Fruit fly (Drosophila melanogaster) whole organism, embryonic: ENCODE data around the gene MED28.

ENCODE experiments used
- Ada2b ChIP-seq: fragments of 200-800 bp; sonication (Bioruptor generic); IDR thresholded peaks from 2 replicates; pipeline ENCODE4 v1.3.6; 2022; ENCODE audit warnings: missing biosample characterization, missing genetic modification characterization
- Antp ChIP-seq: fragments of 200-800 bp; sonication (Bioruptor generic); optimal IDR thresholded peaks from 3 replicates; lab custom pipeline; 2016; ENCODE audit warnings: missing biosample characterization, missing genetic modification characterization
- Atf6 ChIP-seq: fragments of 200-800 bp; sonication (Bioruptor generic); IDR thresholded peaks from 2 replicates; pipeline ENCODE4 v1.3.6; 2022; ENCODE audit warnings: missing biosample characterization, missing genetic modification characterization
- CG10462 ChIP-seq: fragments of 200-800 bp; sonication (Bioruptor generic); optimal IDR thresholded peaks from 2 replicates; lab custom pipeline; 2016; ENCODE audit warnings: missing biosample characterization, missing genetic modification characterization
- CG11696 ChIP-seq: fragments of 200-800 bp; sonication (Bioruptor generic); IDR thresholded peaks from 2 replicates; pipeline ENCODE4 v1.3.6; 2022; ENCODE audit warnings: missing biosample characterization, missing genetic modification characterization
- CG12942 ChIP-seq: fragments of 200-800 bp; sonication (Bioruptor generic); optimal IDR thresholded peaks from 3 replicates; lab custom pipeline; 2016; ENCODE audit warnings: missing biosample characterization, missing genetic modification characterization
- CG13424 ChIP-seq: fragments of 200-800 bp; sonication (Bioruptor generic); optimal IDR thresholded peaks from 2 replicates; lab custom pipeline; 2019; ENCODE audit warnings: missing biosample characterization, mild to moderate bottlenecking, missing genetic modification characterization, moderate library complexity
- CG13775 ChIP-seq: fragments of 200-800 bp; sonication (Bioruptor generic); optimal IDR thresholded peaks from 3 replicates; lab custom pipeline; 2017; ENCODE audit warnings: missing biosample characterization, mild to moderate bottlenecking, missing genetic modification characterization
- CG15073 ChIP-seq: fragments of 200-800 bp; sonication (Bioruptor generic); optimal IDR thresholded peaks from 2 replicates; lab custom pipeline; 2016; ENCODE audit warnings: missing biosample characterization, missing genetic modification characterization
- CG17359 ChIP-seq: fragments of 200-800 bp; sonication (Bioruptor generic); optimal IDR thresholded peaks from 3 replicates; lab custom pipeline; 2018; ENCODE audit warnings: missing biosample characterization, mild to moderate bottlenecking, missing genetic modification characterization, moderate library complexity
- CG2120 ChIP-seq: fragments of 200-800 bp; sonication (Bioruptor generic); optimal IDR thresholded peaks from 3 replicates; lab custom pipeline; 2016; ENCODE audit warnings: missing biosample characterization, missing genetic modification characterization
- CG31388 ChIP-seq: fragments of 200-800 bp; sonication (Bioruptor generic); optimal IDR thresholded peaks from 2 replicates; lab custom pipeline; 2016; ENCODE audit warnings: missing biosample characterization, missing genetic modification characterization
- CG32772 ChIP-seq: fragments of 200-800 bp; sonication (Bioruptor generic); IDR thresholded peaks from 2 replicates; pipeline ENCODE4 v1.3.6; 2022; ENCODE audit warnings: missing biosample characterization, missing genetic modification characterization
- CG33557 ChIP-seq: fragments of 200-800 bp; sonication (Bioruptor generic); optimal IDR thresholded peaks from 2 replicates; lab custom pipeline; 2019; ENCODE audit warnings: missing biosample characterization, mild to moderate bottlenecking, missing genetic modification characterization, moderate library complexity
- CG6654 ChIP-seq: fragments of 200-800 bp; sonication (Bioruptor generic); optimal IDR thresholded peaks from 2 replicates; lab custom pipeline; 2017; ENCODE audit warnings: missing biosample characterization, mild to moderate bottlenecking, missing genetic modification characterization
- CG7357 ChIP-seq: fragments of 200-800 bp; sonication (Bioruptor generic); IDR thresholded peaks from 3 replicates; pipeline ENCODE4 v1.3.6; 2022; ENCODE audit warnings: missing biosample characterization, missing genetic modification characterization
- CG7839 ChIP-seq: fragments of 200-800 bp; sonication (Bioruptor generic); optimal IDR thresholded peaks from 3 replicates; lab custom pipeline; 2018; ENCODE audit warnings: missing biosample characterization, mild to moderate bottlenecking, missing genetic modification characterization, moderate library complexity
- CG9215 ChIP-seq: fragments of 200-800 bp; sonication (Bioruptor generic); IDR thresholded peaks from 2 replicates; pipeline ENCODE4 v1.3.6; 2022; ENCODE audit warnings: missing biosample characterization, missing genetic modification characterization
- CoRest ChIP-seq: fragments of 200-800 bp; sonication (Bioruptor generic); optimal IDR thresholded peaks from 3 replicates; lab custom pipeline; 2018; ENCODE audit warnings: missing biosample characterization, mild to moderate bottlenecking, missing genetic modification characterization, moderate library complexity
- E2f2 ChIP-seq: fragments of 200-800 bp; sonication (Bioruptor generic); IDR thresholded peaks from 2 replicates; pipeline ENCODE4 v1.3.6; 2022; ENCODE audit warnings: missing biosample characterization, missing genetic modification characterization
- GATAe ChIP-seq: fragments of 200-800 bp; sonication (Bioruptor generic); conservative IDR thresholded peaks from 2 replicates; pipeline ENCODE4 v1.3.6; 2022; ENCODE audit warnings: missing biosample characterization, missing genetic modification characterization
- HHEX ChIP-seq: fragments of 200-800 bp; sonication (Bioruptor generic); optimal IDR thresholded peaks from 3 replicates; lab custom pipeline; 2017; ENCODE audit warnings: missing biosample characterization, mild to moderate bottlenecking, missing genetic modification characterization, missing genetic modification reagents
- Hr39 ChIP-seq: fragments of >200 bp; optimal IDR thresholded peaks from 2 replicates; lab custom pipeline; 2017
- Hr78 ChIP-seq, 2 experiments: fragments of 200-800 bp in 1 of 2; fragments of >200 bp in 1 of 2; sonication (Bioruptor generic) in 1 of 2; optimal IDR thresholded peaks; 2 replicates each; lab custom pipeline; 2017 to 2019; ENCODE audit warnings: missing biosample characterization in 2 of 2, missing genetic modification characterization in 2 of 2, mild to moderate bottlenecking in 1 of 2, moderate library complexity in 1 of 2
- NC2α ChIP-seq: fragments of 200-800 bp; sonication (Bioruptor generic); optimal IDR thresholded peaks from 2 replicates; lab custom pipeline; 2016; ENCODE audit warnings: missing biosample characterization, missing genetic modification characterization
- Neu2 ChIP-seq: fragments of 200-800 bp; sonication (Bioruptor generic); optimal IDR thresholded peaks from 3 replicates; lab custom pipeline; 2016; ENCODE audit warnings: missing biosample characterization, missing genetic modification characterization, borderline replicate concordance
- Optix ChIP-seq: fragments of 200-800 bp; sonication (Bioruptor generic); IDR thresholded peaks from 3 replicates; pipeline ENCODE4 v1.3.6; 2022; ENCODE audit warnings: missing biosample characterization, missing genetic modification characterization
- Scr ChIP-seq: fragments of 200-800 bp; sonication (Bioruptor generic); IDR thresholded peaks from 2 replicates; pipeline ENCODE4 v1.3.6; 2022; ENCODE audit warnings: missing biosample characterization, missing genetic modification characterization; ENCODE audit not compliant: partially characterized antibody
- Stat92E ChIP-seq, 3 experiments: fragments of >200 bp in 2 of 3; fragments of 200-800 bp in 1 of 3; sonication (Bioruptor generic) in 1 of 3; optimal IDR thresholded peaks; 2 replicates each; lab custom pipeline; 2017 to 2019; ENCODE audit warnings: missing biosample characterization in 3 of 3, missing genetic modification characterization in 3 of 3, mild to moderate bottlenecking in 1 of 3, moderate library complexity in 1 of 3
- bsh ChIP-seq, 2 experiments: fragments of 200-800 bp; sonication (Bioruptor generic); optimal IDR thresholded peaks; 2 replicates each; lab custom pipeline; 2017 to 2018; ENCODE audit warnings: mild to moderate bottlenecking in 2 of 2, missing biosample characterization in 2 of 2, missing genetic modification characterization in 2 of 2, moderate library complexity in 1 of 2
- croc ChIP-seq: fragments of 200-800 bp; sonication (Bioruptor generic); conservative IDR thresholded peaks from 3 replicates; pipeline ENCODE4 v1.3.6; 2022; ENCODE audit warnings: missing biosample characterization, missing genetic modification characterization
- danr ChIP-seq: fragments of 200-800 bp; sonication (Bioruptor generic); IDR thresholded peaks from 2 replicates; pipeline ENCODE4 v1.3.6; 2022; ENCODE audit warnings: missing biosample characterization, missing genetic modification characterization
- dmrt11E ChIP-seq: fragments of 200-800 bp; sonication (Bioruptor generic); optimal IDR thresholded peaks from 3 replicates; lab custom pipeline; 2018; ENCODE audit warnings: missing biosample characterization, mild to moderate bottlenecking, missing genetic modification characterization, moderate library complexity
- dmrt99B ChIP-seq: fragments of 200-800 bp; sonication (Bioruptor generic); optimal IDR thresholded peaks from 2 replicates; lab custom pipeline; 2018; ENCODE audit warnings: missing biosample characterization, mild to moderate bottlenecking, missing genetic modification characterization, moderate library complexity
- esg ChIP-seq: fragments of 200-800 bp; sonication (Bioruptor generic); conservative IDR thresholded peaks from 2 replicates; pipeline ENCODE4 v1.3.6; 2022; ENCODE audit warnings: missing biosample characterization, missing genetic modification characterization
- gcm ChIP-seq: fragments of 200-800 bp; sonication (Bioruptor generic); optimal IDR thresholded peaks from 2 replicates; lab custom pipeline; 2019; ENCODE audit warnings: missing biosample characterization, mild to moderate bottlenecking, missing genetic modification characterization, moderate library complexity
- gcm2 ChIP-seq: fragments of 200-800 bp; sonication (Bioruptor generic); optimal IDR thresholded peaks from 2 replicates; lab custom pipeline; 2016; ENCODE audit warnings: missing biosample characterization, missing genetic modification characterization
- gsb-n ChIP-seq: fragments of 200-800 bp; sonication (Bioruptor generic); optimal IDR thresholded peaks from 3 replicates; lab custom pipeline; 2018; ENCODE audit warnings: missing biosample characterization, mild to moderate bottlenecking, missing genetic modification characterization
- inv ChIP-seq: fragments of 200-800 bp; sonication (Bioruptor generic); IDR thresholded peaks from 2 replicates; pipeline ENCODE4 v1.3.6; 2022; ENCODE audit warnings: missing biosample characterization, missing genetic modification characterization; ENCODE audit not compliant: partially characterized antibody
- knrl ChIP-seq: fragments of 200-800 bp; sonication (Bioruptor generic); IDR thresholded peaks from 3 replicates; pipeline ENCODE4 v1.3.6; 2022; ENCODE audit warnings: missing biosample characterization, missing genetic modification characterization; ENCODE audit not compliant: partially characterized antibody
- lov ChIP-seq, 2 experiments: fragments of 200-800 bp in 1 of 2; fragments of >200 bp in 1 of 2; sonication (Bioruptor generic) in 1 of 2; IDR thresholded peaks in 1 of 2; optimal IDR thresholded peaks in 1 of 2; 2 replicates in 1 of 2; 3 replicates in 1 of 2; pipeline versions ENCODE4 v1.3.6 to Lab custom; 2017 to 2022; ENCODE audit warnings: missing biosample characterization in 1 of 2, missing genetic modification characterization in 1 of 2
- nom ChIP-seq: fragments of 200-800 bp; sonication (Bioruptor generic); optimal IDR thresholded peaks from 2 replicates; lab custom pipeline; 2017; ENCODE audit warnings: missing biosample characterization, missing genetic modification characterization, mild to moderate bottlenecking, moderate library complexity, missing genetic modification reagents
- odd ChIP-seq: fragments of 200-800 bp; sonication (Bioruptor generic); optimal IDR thresholded peaks from 2 replicates; lab custom pipeline; 2017; ENCODE audit warnings: missing biosample characterization, mild to moderate bottlenecking, missing genetic modification characterization
- pho ChIP-seq: fragments of 200-800 bp; sonication (Bioruptor generic); optimal IDR thresholded peaks from 2 replicates; lab custom pipeline; 2016; ENCODE audit warnings: missing biosample characterization, missing genetic modification characterization
- pros ChIP-seq: fragments of 200-800 bp; sonication (Bioruptor generic); optimal IDR thresholded peaks from 3 replicates; lab custom pipeline; 2019; ENCODE audit warnings: missing biosample characterization, mild to moderate bottlenecking, missing genetic modification characterization, moderate library complexity
- sc ChIP-seq, 3 experiments: fragments of >200 bp in 2 of 3; fragments of 200-800 bp in 1 of 3; sonication (Bioruptor generic) in 1 of 3; optimal IDR thresholded peaks; 2 replicates in 2 of 3; 3 replicates in 1 of 3; lab custom pipeline; 2017; ENCODE audit warnings: mild to moderate bottlenecking in 1 of 3, missing biosample characterization in 1 of 3, missing genetic modification characterization in 1 of 3, missing genetic modification reagents in 1 of 3
- sisA ChIP-seq: fragments of 200-800 bp; sonication (Bioruptor generic); IDR thresholded peaks from 2 replicates; pipeline ENCODE4 v1.3.6; 2022; ENCODE audit warnings: missing biosample characterization, missing genetic modification characterization
- vnd ChIP-seq: fragments of 200-800 bp; sonication (Bioruptor generic); IDR thresholded peaks from 3 replicates; pipeline ENCODE4 v1.3.6; 2022; ENCODE audit warnings: missing biosample characterization, missing genetic modification characterization; ENCODE audit not compliant: partially characterized antibody
- wor ChIP-seq: fragments of 200-800 bp; sonication (Bioruptor generic); IDR thresholded peaks from 2 replicates; pipeline ENCODE4 v1.3.6; 2022; ENCODE audit warnings: missing biosample characterization, missing genetic modification characterization
- zf30C ChIP-seq: fragments of 200-800 bp; sonication (Bioruptor generic); optimal IDR thresholded peaks from 3 replicates; lab custom pipeline; 2018; ENCODE audit warnings: missing biosample characterization, mild to moderate bottlenecking, missing genetic modification characterization

The MED28 gene

dm6 chr3R:25476744-25477143 lies at the start of gene MED28, which contains the start of gene CG4553 (continued):
- TF ChIP-seq Neu2 (GFP tag; lab: Kevin White, UChicago) (no peak), CG31388 (GFP tag; lab: Kevin White, UChicago) (no peak), wor (GFP tag; lab: Robert Waterston, UW) (no peak), dmrt11E (no peak), Antp (GFP tag; lab: Kevin White, UChicago) (no peak), sisA (no peak), pros (GFP tag; lab: Kevin White, UChicago) (no peak), HHEX (GFP tag; lab: Kevin White, UChicago) (no peak), knrl (GFP tag; lab: Robert Waterston, UW) (peak; percentile 71), vnd (GFP tag; lab: Robert Waterston, UW) (peak; percentile 71), dmrt99B (tag; lab: Kevin White, UChicago) (no peak), gcm (no peak), lov (optimal IDR thresholded peaks at IDR 0.05; lab: Kevin White, UChicago) (no peak), lov (GFP tag; IDR thresholded peaks at IDR 0.05; lab: Robert Waterston, UW) (no peak), CG7839 (no peak), pho (no peak), esg (GFP tag; lab: Robert Waterston, UW) (no peak), CG9215 (no peak), CG7357 (GFP tag; lab: Robert Waterston, UW) (no peak), Stat92E (GFP tag; optimal IDR thresholded peaks at IDR 0.05; lab: Kevin White, UChicago) (no peak), CG12942 (GFP tag; lab: Kevin White, UChicago) (no peak), odd (GFP tag; lab: Kevin White, UChicago) (no peak), CG13775 (no peak), CG17359 (tag; lab: Kevin White, UChicago) (no peak), CG10462 (GFP tag; lab: Kevin White, UChicago) (no peak), Optix (GFP tag; lab: Robert Waterston, UW) (no peak), CG32772 (GFP tag; lab: Robert Waterston, UW) (no peak), Hr39 (no peak), Scr (GFP tag; lab: Robert Waterston, UW) (peak; percentile 80), CG6654 (GFP tag; lab: Kevin White, UChicago) (no peak), CG2120 (GFP tag; lab: Kevin White, UChicago) (no peak), gcm2 (GFP tag; lab: Kevin White, UChicago) (no peak), CG15073 (GFP tag; lab: Kevin White, UChicago) (no peak), CG11696 (GFP tag; lab: Robert Waterston, UW) (no peak), NC2α (GFP tag; lab: Kevin White, UChicago) (no peak), sc (optimal IDR thresholded peaks at IDR 0.05; lab: Kevin White, UChicago) (no peak), sc (GFP tag; optimal IDR thresholded peaks at IDR 0.05; lab: Kevin White, UChicago) (no peak), GATAe (GFP tag; lab: Robert Waterston, UW) (no peak), E2f2 (GFP tag; lab: Robert Waterston, UW) (peak; percentile 59; the same call in 1 of the 2 replicates), bsh (GFP tag; optimal IDR thresholded peaks at IDR 0.05; lab: Kevin White, UChicago) (no peak), Atf6 (no peak), Ada2b (no peak), CG13424 (tag; lab: Kevin White, UChicago) (no peak), CG33557 (no peak), croc (no peak), CoRest (tag; lab: Kevin White, UChicago) (no peak), nom (no peak), danr (GFP tag; lab: Robert Waterston, UW) (no peak), zf30C (GFP tag; lab: Kevin White, UChicago) (no peak), Hr78 (GFP tag; optimal IDR thresholded peaks at IDR 0.05; lab: Kevin White, UChicago) (no peak), gsb-n (tag; lab: Kevin White, UChicago) (no peak), inv (peak; percentile 62)
